Worm (Caenorhabditis elegans) whole organism, young adult: ENCODE data around the gene F14B8.6.

Experiments
- B0336.3 ChIP-seq: fragments of 200-800 bp; sonication (Bioruptor generic); IDR thresholded peaks from 2 replicates; pipeline ENCODE4 v1.3.6; 2022; ENCODE audit warnings: missing genetic modification characterization, missing compliant biosample characterization
- C06A6.2 ChIP-seq: fragments of 200-800 bp; sonication (Bioruptor generic); conservative IDR thresholded peaks from 2 replicates; pipeline ENCODE4 v1.3.6; 2022; ENCODE audit warnings: missing genetic modification characterization, missing compliant biosample characterization
- C17E4.6 ChIP-seq: fragments of 200-800 bp; sonication (Bioruptor generic); IDR thresholded peaks from 2 replicates; pipeline ENCODE4 v1.3.6; 2022; ENCODE audit warnings: missing genetic modification reagents, missing genetic modification characterization, missing compliant biosample characterization
- F23B12.7 ChIP-seq: sonication (generic microtip); optimal IDR thresholded peaks from 2 replicates; lab custom pipeline; 2017; ENCODE audit warnings: missing genetic modification characterization, mild to moderate bottlenecking, missing compliant biosample characterization, antibody characterized with exemption, moderate library complexity; ENCODE audit not compliant: insufficient read depth
- F33H1.4 ChIP-seq: fragments of 200-800 bp; sonication (Bioruptor generic); IDR thresholded peaks from 2 replicates; pipeline ENCODE4 v1.3.6; 2022; ENCODE audit warnings: missing genetic modification reagents, missing genetic modification characterization, missing compliant biosample characterization
- F37B4.10 ChIP-seq: fragments of 200-800 bp; sonication (Bioruptor generic); IDR thresholded peaks from 2 replicates; pipeline ENCODE4 v1.3.6; 2022; ENCODE audit warnings: missing genetic modification characterization, missing compliant biosample characterization
- F52B5.7 ChIP-seq: sonication (generic microtip); optimal IDR thresholded peaks from 2 replicates; lab custom pipeline; 2016; ENCODE audit warnings: mild to moderate bottlenecking, missing genetic modification characterization, missing compliant biosample characterization
- F55B11.4 ChIP-seq: sonication (generic microtip); optimal IDR thresholded peaks from 2 replicates; lab custom pipeline; 2016; ENCODE audit warnings: missing compliant biosample characterization, missing genetic modification characterization, borderline replicate concordance; ENCODE audit not compliant: insufficient read depth
- F57A8.1 ChIP-seq: fragments of 200-800 bp; sonication (Bioruptor generic); optimal IDR thresholded peaks from 2 replicates; lab custom pipeline; 2018; ENCODE audit warnings: mild to moderate bottlenecking, missing genetic modification characterization, moderate library complexity, missing compliant biosample characterization
- F57C9.4 ChIP-seq: sonication (generic microtip); optimal IDR thresholded peaks from 2 replicates; lab custom pipeline; 2017; ENCODE audit warnings: mild to moderate bottlenecking, missing genetic modification characterization, missing compliant biosample characterization
- T07F8.4 ChIP-seq: sonication (generic microtip); optimal IDR thresholded peaks from 2 replicates; lab custom pipeline; 2016; ENCODE audit warnings: mild to moderate bottlenecking, missing genetic modification characterization, moderate library complexity, missing compliant biosample characterization
- T26A5.8 ChIP-seq: sonication (generic microtip); optimal IDR thresholded peaks from 2 replicates; lab custom pipeline; 2016; ENCODE audit warnings: missing genetic modification characterization, missing compliant biosample characterization
- Y56A3A.18 ChIP-seq: fragments of 200-800 bp; sonication (Bioruptor generic); IDR thresholded peaks from 2 replicates; pipeline ENCODE4 v1.3.6; 2022; ENCODE audit warnings: missing genetic modification reagents, missing genetic modification characterization, missing compliant biosample characterization
- Y67H2A.10 ChIP-seq: fragments of 200-800 bp; sonication (Bioruptor generic); conservative IDR thresholded peaks from 2 replicates; pipeline ENCODE4 v1.3.6; 2022; ENCODE audit warnings: missing genetic modification reagents, missing genetic modification characterization, missing compliant biosample characterization
- Y95B8A.8 ChIP-seq: fragments of 200-800 bp; sonication (Bioruptor generic); IDR thresholded peaks from 2 replicates; pipeline ENCODE4 v1.3.6; 2022; ENCODE audit warnings: missing genetic modification reagents, missing genetic modification characterization, missing compliant biosample characterization
- ZK185.1 ChIP-seq: sonication (generic microtip); optimal IDR thresholded peaks from 2 replicates; lab custom pipeline; 2016; ENCODE audit warnings: mild to moderate bottlenecking, missing genetic modification characterization, missing compliant biosample characterization; ENCODE audit not compliant: poor library complexity, severe bottlenecking
- akir-1 ChIP-seq: fragments of 200-800 bp; sonication (Bioruptor generic); optimal IDR thresholded peaks from 2 replicates; lab custom pipeline; 2018; ENCODE audit warnings: mild to moderate bottlenecking, missing genetic modification characterization, moderate library complexity, missing compliant biosample characterization
- attf-3 ChIP-seq: fragments of 200-800 bp; sonication (Bioruptor generic); conservative IDR thresholded peaks from 2 replicates; pipeline ENCODE4 v1.3.6; 2022; ENCODE audit warnings: missing genetic modification reagents, missing genetic modification characterization, missing compliant biosample characterization
- attf-6 ChIP-seq: fragments of 200-800 bp; sonication (Bioruptor generic); IDR thresholded peaks from 2 replicates; pipeline ENCODE4 v1.3.6; 2022; ENCODE audit warnings: missing genetic modification reagents, missing genetic modification characterization, missing compliant biosample characterization
- bed-2 ChIP-seq: fragments of 200-800 bp; sonication (Bioruptor generic); IDR thresholded peaks from 2 replicates; pipeline ENCODE4 v1.3.6; 2022; ENCODE audit warnings: missing genetic modification reagents, missing genetic modification characterization, missing compliant biosample characterization
- ccch-3 ChIP-seq: fragments of 200-800 bp; sonication (Bioruptor generic); optimal IDR thresholded peaks from 2 replicates; lab custom pipeline; 2018; ENCODE audit warnings: mild to moderate bottlenecking, missing genetic modification characterization, missing compliant biosample characterization
- cebp-2 ChIP-seq: fragments of 200-800 bp; sonication (Bioruptor generic); IDR thresholded peaks from 2 replicates; pipeline ENCODE4 v1.3.6; 2022; ENCODE audit warnings: missing genetic modification characterization, missing compliant biosample characterization
- ceh-58 ChIP-seq: fragments of 200-800 bp; sonication (Bioruptor generic); IDR thresholded peaks from 2 replicates; pipeline ENCODE4 v1.3.6; 2022; ENCODE audit warnings: missing genetic modification characterization, missing compliant biosample characterization
- ceh-91 ChIP-seq: fragments of 200-800 bp; sonication (Bioruptor generic); IDR thresholded peaks from 2 replicates; pipeline ENCODE4 v1.3.6; 2022; ENCODE audit warnings: missing genetic modification reagents, missing genetic modification characterization, missing compliant biosample characterization
- chd-7 ChIP-seq: sonication (generic microtip); optimal IDR thresholded peaks from 2 replicates; lab custom pipeline; 2016; ENCODE audit warnings: mild to moderate bottlenecking, missing genetic modification characterization, moderate library complexity, missing compliant biosample characterization
- die-1 ChIP-seq: sonication (generic microtip); optimal IDR thresholded peaks from 2 replicates; lab custom pipeline; 2016; ENCODE audit warnings: missing genotype, mild to moderate bottlenecking, missing genetic modification characterization, missing compliant biosample characterization
- dpl-1 ChIP-seq: fragments of 150-350 bp; optimal IDR thresholded peaks from 2 replicates; lab custom pipeline; 2014; ENCODE audit warnings: missing biosample characterization, missing genetic modification reagents, missing genetic modification characterization
- hlh-26 ChIP-seq: fragments of 200-800 bp; sonication (Bioruptor generic); conservative IDR thresholded peaks from 2 replicates; pipeline ENCODE4 v1.3.6; 2022; ENCODE audit warnings: missing genetic modification reagents, missing genetic modification characterization, missing compliant biosample characterization
- lag-1 ChIP-seq: fragments of 200-800 bp; sonication (Bioruptor generic); IDR thresholded peaks from 2 replicates; pipeline ENCODE4 v1.3.6; 2022; ENCODE audit warnings: missing genetic modification reagents, missing genetic modification characterization, missing compliant biosample characterization
- let-526 ChIP-seq: fragments of 200-800 bp; sonication (Bioruptor generic); IDR thresholded peaks from 2 replicates; pipeline ENCODE4 v1.3.6; 2022; ENCODE audit warnings: missing genetic modification reagents, missing genetic modification characterization, missing compliant biosample characterization
- lin-35 ChIP-seq, 3 experiments: fragments of 150-350 bp in 2 of 3; sonication (generic microtip) in 1 of 3; optimal IDR thresholded peaks; 2 replicates each; lab custom pipeline; 2014 to 2018; ENCODE audit warnings: missing biosample characterization in 3 of 3, missing genetic modification characterization in 3 of 3, missing genetic modification reagents in 3 of 3
- lsl-1 ChIP-seq: fragments of 200-800 bp; sonication (Bioruptor generic); optimal IDR thresholded peaks from 2 replicates; lab custom pipeline; 2018; ENCODE audit warnings: mild to moderate bottlenecking, missing genetic modification characterization, moderate library complexity, missing compliant biosample characterization
- mcd-1 ChIP-seq: fragments of 200-800 bp; sonication (Bioruptor generic); IDR thresholded peaks from 2 replicates; pipeline ENCODE4 v1.3.6; 2022; ENCODE audit warnings: missing genetic modification reagents, missing genetic modification characterization, missing compliant biosample characterization
- mes-4 ChIP-seq: sonication (generic microtip); optimal IDR thresholded peaks from 2 replicates; lab custom pipeline; 2016; ENCODE audit warnings: missing genotype, missing genetic modification characterization, missing compliant biosample characterization
- nhr-120 ChIP-seq: fragments of 200-800 bp; sonication (Bioruptor generic); IDR thresholded peaks from 2 replicates; pipeline ENCODE4 v1.3.6; 2022; ENCODE audit warnings: missing genetic modification characterization, missing compliant biosample characterization
- nhr-179 ChIP-seq: sonication (generic microtip); optimal IDR thresholded peaks from 2 replicates; lab custom pipeline; 2016; ENCODE audit warnings: mild to moderate bottlenecking, missing genetic modification characterization, missing compliant biosample characterization
- nhr-27 ChIP-seq: fragments of 200-800 bp; sonication (Bioruptor generic); optimal IDR thresholded peaks from 2 replicates; lab custom pipeline; 2018; ENCODE audit warnings: mild to moderate bottlenecking, missing genetic modification characterization, moderate library complexity, missing compliant biosample characterization
- rec-8 ChIP-seq, 2 experiments: sonication (generic microtip); optimal IDR thresholded peaks; 2 replicates each; lab custom pipeline; 2016; ENCODE audit warnings: mild to moderate bottlenecking in 2 of 2, missing genetic modification characterization in 2 of 2, missing genetic modification reagents in 2 of 2, missing genotype in 2 of 2, missing biosample characterization in 1 of 2, missing compliant biosample characterization in 1 of 2, moderate library complexity in 1 of 2
- repo-1 ChIP-seq: sonication (generic microtip); optimal IDR thresholded peaks from 2 replicates; lab custom pipeline; 2017; ENCODE audit warnings: mild to moderate bottlenecking, missing genetic modification characterization, missing compliant biosample characterization
- snpc-1.3 ChIP-seq: sonication (generic microtip); optimal IDR thresholded peaks from 2 replicates; lab custom pipeline; 2017; ENCODE audit warnings: missing genetic modification characterization, mild to moderate bottlenecking, missing compliant biosample characterization, antibody characterized with exemption, moderate library complexity, missing genotype, missing genetic modification reagents; ENCODE audit not compliant: insufficient read depth
- snpc-3.4 ChIP-seq: sonication (generic microtip); optimal IDR thresholded peaks from 2 replicates; lab custom pipeline; 2017; ENCODE audit warnings: missing genetic modification characterization, mild to moderate bottlenecking, missing compliant biosample characterization, antibody characterized with exemption, moderate library complexity, missing genotype, missing genetic modification reagents
- snpc-4 ChIP-seq, 5 experiments: fragments of 150-350 bp in 1 of 5; sonication (generic microtip) in 4 of 5; optimal IDR thresholded peaks; 2 replicates each; lab custom pipeline; 2014 to 2018; ENCODE audit warnings: missing genetic modification characterization in 5 of 5, missing biosample characterization in 3 of 5, antibody characterized with exemption in 2 of 5, mild to moderate bottlenecking in 2 of 5, missing compliant biosample characterization in 2 of 5, missing genotype in 2 of 5, moderate library complexity in 2 of 5, missing genetic modification reagents in 1 of 5
- somi-1 ChIP-seq: fragments of 200-800 bp; sonication (Bioruptor generic); optimal IDR thresholded peaks from 2 replicates; lab custom pipeline; 2018; ENCODE audit warnings: mild to moderate bottlenecking, missing genetic modification characterization, missing compliant biosample characterization
- sptf-2 ChIP-seq: fragments of 200-800 bp; sonication (Bioruptor generic); optimal IDR thresholded peaks from 2 replicates; lab custom pipeline; 2018; ENCODE audit warnings: mild to moderate bottlenecking, missing genetic modification characterization, missing compliant biosample characterization
- tlf-1 ChIP-seq: fragments of 200-800 bp; sonication (Bioruptor generic); optimal IDR thresholded peaks from 2 replicates; lab custom pipeline; 2018; ENCODE audit warnings: mild to moderate bottlenecking, missing genetic modification characterization, missing compliant biosample characterization
- ztf-22 ChIP-seq: fragments of 200-800 bp; sonication (Bioruptor generic); optimal IDR thresholded peaks from 2 replicates; lab custom pipeline; 2018; ENCODE audit warnings: mild to moderate bottlenecking, missing genetic modification characterization, moderate library complexity, missing compliant biosample characterization
- ztf-3 ChIP-seq: fragments of 200-800 bp; sonication (Bioruptor generic); optimal IDR thresholded peaks from 2 replicates; lab custom pipeline; 2018; ENCODE audit warnings: mild to moderate bottlenecking, missing genetic modification characterization, missing compliant biosample characterization

Gene F14B8.6

DNA sequence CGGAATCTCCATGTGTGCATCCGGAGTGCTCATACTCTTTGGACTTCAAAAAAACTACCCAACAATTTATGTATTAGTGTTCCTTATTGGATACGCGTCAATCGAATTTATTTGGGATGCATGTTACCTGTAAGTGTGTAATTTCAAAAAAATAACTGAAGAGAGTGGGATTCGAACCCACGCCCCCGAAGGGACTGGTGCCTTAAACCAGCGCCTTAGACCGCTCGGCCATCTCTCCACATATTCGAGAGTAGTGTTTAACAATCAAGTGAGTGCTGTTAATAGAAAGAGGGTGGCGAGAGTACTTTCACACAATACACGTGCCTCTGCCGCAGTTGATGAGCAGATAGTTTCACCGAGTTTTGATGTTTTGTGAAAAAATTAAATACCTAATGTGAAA is 29.3 kb downstream of the F14B8.6 start (continued):
- TF ChIP-seq F37B4.10 (GFP tag; lab: Robert Waterston, UW): no peak
- TF ChIP-seq attf-3 (GFP tag; lab: Robert Waterston, UW): no peak
- TF ChIP-seq lag-1 (GFP tag; lab: Robert Waterston, UW): no peak
- TF ChIP-seq nhr-179 (tag; lab: Kevin White, UChicago): no peak
- TF ChIP-seq attf-6: 0 out of 2 replicates have a peak, but pooled peaks have one; percentile 56
- no peak for TF ChIP-seq F33H1.4 (GFP tag; lab: Robert Waterston, UW)
- no peak for TF ChIP-seq nhr-27 (tag; lab: Kevin White, UChicago)
- no peak for TF ChIP-seq hlh-26 (GFP tag; lab: Robert Waterston, UW)
- 0 out of 2 replicates have a peak, but pooled peaks have one; percentile 48 for TF ChIP-seq mcd-1
- TF ChIP-seq snpc-1.3 (tag; lab: Kevin White, UChicago): peak; percentile 44
- peak; percentile 88 for TF ChIP-seq die-1
- peak; percentile 70 for TF ChIP-seq F23B12.7
- peak; percentile 80 for TF ChIP-seq ZK185.1
- no peak for TF ChIP-seq ceh-58 (GFP tag; lab: Robert Waterston, UW)
- TF ChIP-seq C17E4.6 (GFP tag; lab: Robert Waterston, UW): no peak
- peak; percentile 73 for TF ChIP-seq chd-7 (tag; lab: Kevin White, UChicago)
- TF ChIP-seq ztf-22: no peak
- TF ChIP-seq F52B5.7 (tag; lab: Kevin White, UChicago): peak; percentile 64
- TF ChIP-seq ceh-91 (GFP tag; lab: Robert Waterston, UW): no peak
- TF ChIP-seq tlf-1: peak; percentile 12
- no peak for TF ChIP-seq cebp-2 (GFP tag; lab: Robert Waterston, UW)
- TF ChIP-seq C06A6.2 (GFP tag; lab: Robert Waterston, UW): peak; percentile 39; the same call in 1 of the 2 replicates
- peak; percentile 58 to 78 for TF ChIP-seq rec-8 (tag; optimal IDR thresholded peaks at IDR 0.05; lab: Kevin White, UChicago)
- TF ChIP-seq repo-1 (tag; lab: Kevin White, UChicago): peak; percentile 35
- no peak for TF ChIP-seq lin-35 (GFP tag; optimal IDR thresholded peaks at IDR 0.05; lab: Kevin White, UChicago)
- TF ChIP-seq T07F8.4 (tag; lab: Kevin White, UChicago): peak; percentile 47
- TF ChIP-seq mes-4 (tag; lab: Kevin White, UChicago): peak; percentile 64
- no peak for TF ChIP-seq F57A8.1 (GFP tag; lab: Kevin White, UChicago)
- TF ChIP-seq let-526: no peak
- TF ChIP-seq B0336.3 (GFP tag; lab: Robert Waterston, UW): no peak
- TF ChIP-seq somi-1: peak; percentile 47
- no peak for TF ChIP-seq Y67H2A.10 (GFP tag; lab: Robert Waterston, UW)
- TF ChIP-seq snpc-3.4 (tag; lab: Kevin White, UChicago): peak; percentile 42
- no peak for TF ChIP-seq bed-2
- TF ChIP-seq Y95B8A.8 (GFP tag; lab: Robert Waterston, UW): no peak
- peak; percentile 34 for TF ChIP-seq T26A5.8 (tag; lab: Kevin White, UChicago)
- TF ChIP-seq nhr-120 (GFP tag; lab: Robert Waterston, UW): no peak
- peak; percentile 37 for TF ChIP-seq sptf-2
- no peak for TF ChIP-seq F57C9.4
- no peak for TF ChIP-seq F55B11.4
- no peak for TF ChIP-seq ccch-3 (GFP tag; lab: Kevin White, UChicago)
- TF ChIP-seq Y56A3A.18: peak; percentile 90
- no peak for TF ChIP-seq dpl-1 (GFP tag; lab: Kevin White, UChicago)
- no peak for TF ChIP-seq lsl-1 (GFP tag; lab: Kevin White, UChicago)
- TF ChIP-seq snpc-4 (GFP tag; optimal IDR thresholded peaks at IDR 0.05; lab: Kevin White, UChicago): no peak
- TF ChIP-seq snpc-4 (tag; optimal IDR thresholded peaks at IDR 0.05; lab: Kevin White, UChicago): peak in 2 of 4 experiments; percentile 20 to 65
- TF ChIP-seq akir-1 (GFP tag; lab: Kevin White, UChicago): no peak
- peak; percentile 28 for TF ChIP-seq ztf-3
